Fruit fly (Drosophila melanogaster): ENCODE results near the gene CG1161.
A peak's percentile ranks its signal among the peaks of the same experiment; 100 is the strongest.

CG1161 gene

dm6 chr3R:5374720-5375119, 19.8 kb downstream of the CG1161 start, which contains the start of the genes hd and CG14667:
hd (minus strand) TSS chr3R:5374962.
CG14667 (plus strand) TSS chr3R:5375022.
- no peak for TF ChIP-seq CG17801 (GFP tag; optimal IDR thresholded peaks at IDR 0.05; ENCODE audit: partially characterized antibody)

dm6 chr3R:5376612-5377011, 21.7 kb downstream of the CG1161 start, which contains the start of gene 7B2:
7B2 (plus strand) TSS chr3R:5376780.
- no peak for TF ChIP-seq CG17801 (GFP tag; optimal IDR thresholded peaks at IDR 0.05; ENCODE audit: partially characterized antibody)

- no peak for TF ChIP-seq CG17801 (GFP tag; optimal IDR thresholded peaks at IDR 0.05; ENCODE audit: partially characterized antibody)
These were observed 30.9 kb downstream of the CG1161 start for dm6 chr3R:5385761-5386160.

dm6 chr3R:5387564-5387963, 32.7 kb downstream of the CG1161 start, which contains the start of gene CG14668:
CG14668 (minus strand) TSS chr3R:5387664.
- no peak for TF ChIP-seq CG17801 (GFP tag; optimal IDR thresholded peaks at IDR 0.05; ENCODE audit: partially characterized antibody)

- no peak for TF ChIP-seq CG17801 (GFP tag; optimal IDR thresholded peaks at IDR 0.05; ENCODE audit: partially characterized antibody)
These were observed 33.1 kb downstream of the CG1161 start for dm6 chr3R:5387996-5388395.

- no peak for TF ChIP-seq CG17801 (GFP tag; optimal IDR thresholded peaks at IDR 0.05; ENCODE audit: partially characterized antibody)
These were observed 34.1 kb downstream of the CG1161 start for dm6 chr3R:5389034-5389433.

dm6 chr3R:5389435-5389834, 34.5 kb downstream of the CG1161 start:
- TF ChIP-seq CG17801 (GFP tag; optimal IDR thresholded peaks at IDR 0.05; ENCODE audit: partially characterized antibody) = no peak

dm6 chr3R:5390095-5390663, 35.3 kb downstream of the CG1161 start:
- TF ChIP-seq CG17801 (GFP tag; optimal IDR thresholded peaks at IDR 0.05; ENCODE audit: partially characterized antibody) = no peak

dm6 chr3R:5392033-5392432, 37.1 kb downstream of the CG1161 start:
- no peak for TF ChIP-seq CG17801 (GFP tag; optimal IDR thresholded peaks at IDR 0.05; ENCODE audit: partially characterized antibody)

- TF ChIP-seq CG17801 (GFP tag; optimal IDR thresholded peaks at IDR 0.05; ENCODE audit: partially characterized antibody) = no peak
These were observed 37.7 kb downstream of the CG1161 start, which contains the start of gene kkv for dm6 chr3R:5392621-5393020. kkv (minus strand) TSS chr3R:5392866.

- TF ChIP-seq CG17801 (GFP tag; optimal IDR thresholded peaks at IDR 0.05; ENCODE audit: partially characterized antibody) = peak; percentile 39
These were observed 39.0 kb downstream of the CG1161 start, which contains the start of gene CG1172 for dm6 chr3R:5393742-5394391. CG1172 (plus strand) TSS chr3R:5393922.

- no peak for TF ChIP-seq CG17801 (GFP tag; optimal IDR thresholded peaks at IDR 0.05; ENCODE audit: partially characterized antibody)
These were observed 40.3 kb downstream of the CG1161 start for dm6 chr3R:5395210-5395609.

dm6 chr3R:5399096-5399495, 44.2 kb downstream of the CG1161 start, which contains the start of gene Or83a:
Or83a (minus strand) TSS chr3R:5399196.
- no peak for TF ChIP-seq CG17801 (GFP tag; optimal IDR thresholded peaks at IDR 0.05; ENCODE audit: partially characterized antibody)

dm6 chr3R:5403963-5404362, 49.1 kb downstream of the CG1161 start, which contains the start of gene CG2663:
CG2663 (minus strand) TSS chr3R:5404135.
- no peak for TF ChIP-seq CG17801 (GFP tag; optimal IDR thresholded peaks at IDR 0.05; ENCODE audit: partially characterized antibody)
